Fruit fly (Drosophila melanogaster) whole organism, prepupa: Measurements from ENCODE around the gene Hecw.

Experiments
- CG10631 ChIP-seq: fragments of 200-800 bp; sonication (Bioruptor generic); optimal IDR thresholded peaks from 2 replicates; lab custom pipeline; 2016; ENCODE audit warnings: missing biosample characterization, missing genetic modification characterization
- CG10669 ChIP-seq: fragments of 200-800 bp; sonication (Bioruptor generic); optimal IDR thresholded peaks from 3 replicates; lab custom pipeline; 2018; ENCODE audit warnings: missing biosample characterization, mild to moderate bottlenecking, missing genetic modification characterization, moderate library complexity
- CG11762 ChIP-seq: fragments of 200-800 bp; sonication (Bioruptor generic); optimal IDR thresholded peaks from 3 replicates; lab custom pipeline; 2016; ENCODE audit warnings: missing biosample characterization, missing genetic modification characterization; ENCODE audit not compliant: insufficient read depth
- CG11902 ChIP-seq: fragments of 200-800 bp; sonication (Bioruptor generic); optimal IDR thresholded peaks from 3 replicates; lab custom pipeline; 2016; ENCODE audit warnings: missing biosample characterization, missing genetic modification characterization
- CG15336 ChIP-seq: fragments of 200-800 bp; sonication (Bioruptor generic); IDR thresholded peaks from 2 replicates; pipeline ENCODE4 v1.3.6; 2022; ENCODE audit warnings: missing biosample characterization, missing genetic modification characterization
- CG1621 ChIP-seq: fragments of 200-800 bp; sonication (Bioruptor generic); optimal IDR thresholded peaks from 3 replicates; lab custom pipeline; 2018; ENCODE audit warnings: missing biosample characterization, mild to moderate bottlenecking, missing genetic modification characterization
- CG16779 ChIP-seq: fragments of 200-800 bp; sonication (Bioruptor generic); optimal IDR thresholded peaks from 3 replicates; lab custom pipeline; 2017; ENCODE audit warnings: missing biosample characterization, mild to moderate bottlenecking, missing genetic modification characterization
- CG32006 ChIP-seq: fragments of 200-800 bp; sonication (Bioruptor generic); optimal IDR thresholded peaks from 3 replicates; lab custom pipeline; 2017; ENCODE audit warnings: missing biosample characterization, mild to moderate bottlenecking, missing genetic modification characterization
- CG3919 ChIP-seq: fragments of 200-800 bp; sonication (Bioruptor generic); optimal IDR thresholded peaks from 3 replicates; lab custom pipeline; 2016; ENCODE audit warnings: missing biosample characterization, missing genetic modification characterization
- CG4318 ChIP-seq: fragments of 200-800 bp; sonication (Bioruptor generic); optimal IDR thresholded peaks from 3 replicates; lab custom pipeline; 2017; ENCODE audit warnings: missing biosample characterization, mild to moderate bottlenecking, missing genetic modification characterization
- CG6163 ChIP-seq: fragments of 200-800 bp; sonication (Bioruptor generic); IDR thresholded peaks from 3 replicates; pipeline ENCODE4 v1.3.6; 2022; ENCODE audit warnings: missing biosample characterization, missing genetic modification characterization
- CG6276 ChIP-seq: fragments of 200-800 bp; sonication (Bioruptor generic); optimal IDR thresholded peaks from 2 replicates; lab custom pipeline; 2017; ENCODE audit warnings: missing biosample characterization, mild to moderate bottlenecking, missing genetic modification characterization
- CG6808 ChIP-seq: fragments of 200-800 bp; sonication (Bioruptor generic); optimal IDR thresholded peaks from 3 replicates; lab custom pipeline; 2017; ENCODE audit warnings: missing biosample characterization, missing genetic modification characterization, mild to moderate bottlenecking, moderate library complexity, missing genetic modification reagents
- CG7368 ChIP-seq: fragments of 200-800 bp; sonication (Bioruptor generic); optimal IDR thresholded peaks from 3 replicates; lab custom pipeline; 2016; ENCODE audit warnings: missing biosample characterization, missing genetic modification characterization
- CG8119 ChIP-seq: fragments of 200-800 bp; sonication (Bioruptor generic); IDR thresholded peaks from 3 replicates; pipeline ENCODE4 v1.3.6; 2022; ENCODE audit warnings: missing biosample characterization, missing genetic modification characterization
- CG8319 ChIP-seq: fragments of 200-800 bp; sonication (Bioruptor generic); optimal IDR thresholded peaks from 3 replicates; lab custom pipeline; 2016; ENCODE audit warnings: missing biosample characterization, missing genetic modification characterization
- CG8632 ChIP-seq: fragments of 200-800 bp; sonication (Bioruptor generic); optimal IDR thresholded peaks from 3 replicates; lab custom pipeline; 2016; ENCODE audit warnings: missing biosample characterization, missing genetic modification characterization
- Eip78C ChIP-seq: fragments of 200-800 bp; sonication (Bioruptor generic); peaks from one replicate; lab custom pipeline; 2016; ENCODE audit warnings: missing biosample characterization, missing genetic modification characterization
- Eip93F ChIP-seq: fragments of 200-800 bp; sonication (Bioruptor generic); optimal IDR thresholded peaks from 2 replicates; lab custom pipeline; 2016; ENCODE audit warnings: missing biosample characterization, mild to moderate bottlenecking, missing genetic modification characterization
- Ets21C ChIP-seq: fragments of 200-800 bp; sonication (Bioruptor generic); optimal IDR thresholded peaks from 3 replicates; lab custom pipeline; 2016; ENCODE audit warnings: missing biosample characterization, missing genetic modification characterization
- Ets96B ChIP-seq: fragments of 200-800 bp; optimal IDR thresholded peaks from 2 replicates; lab custom pipeline; 2019; ENCODE audit warnings: missing biosample characterization, mild to moderate bottlenecking, missing genetic modification characterization, moderate library complexity
- Hr38 ChIP-seq: sonication (Bioruptor generic); optimal IDR thresholded peaks from 2 replicates; lab custom pipeline; 2016; ENCODE audit warnings: missing biosample characterization, missing genetic modification characterization
- Hr4 ChIP-seq: fragments of 200-800 bp; sonication (Bioruptor generic); optimal IDR thresholded peaks from 3 replicates; lab custom pipeline; 2016; ENCODE audit warnings: missing biosample characterization, missing genetic modification characterization
- Lpt ChIP-seq: fragments of 200-800 bp; sonication (Bioruptor generic); optimal IDR thresholded peaks from 3 replicates; lab custom pipeline; 2016; ENCODE audit warnings: missing biosample characterization, missing genetic modification characterization
- Met ChIP-seq: fragments of 200-800 bp; sonication (Bioruptor generic); optimal IDR thresholded peaks from 3 replicates; lab custom pipeline; 2016; ENCODE audit warnings: missing biosample characterization, missing genetic modification characterization
- OdsH ChIP-seq: fragments of 200-800 bp; sonication (Bioruptor generic); optimal IDR thresholded peaks from 3 replicates; lab custom pipeline; 2016; ENCODE audit warnings: missing biosample characterization, missing genetic modification characterization
- Smox ChIP-seq: fragments of 200-800 bp; sonication (Bioruptor generic); optimal IDR thresholded peaks from 3 replicates; lab custom pipeline; 2016; ENCODE audit warnings: missing biosample characterization, missing genetic modification characterization
- Sox102F ChIP-seq: fragments of 200-800 bp; sonication (Bioruptor generic); optimal IDR thresholded peaks from 2 replicates; lab custom pipeline; 2016; ENCODE audit warnings: missing biosample characterization, mild to moderate bottlenecking, missing genetic modification characterization
- Sox14 ChIP-seq: fragments of 200-800 bp; sonication (Bioruptor generic); optimal IDR thresholded peaks from 3 replicates; lab custom pipeline; 2016; ENCODE audit warnings: missing biosample characterization, missing genetic modification characterization
- Sox15 ChIP-seq: fragments of 200-800 bp; sonication (Bioruptor generic); optimal IDR thresholded peaks from 3 replicates; lab custom pipeline; 2016; ENCODE audit warnings: missing biosample characterization, missing genetic modification characterization
- acj6 ChIP-seq: fragments of 200-800 bp; sonication (Bioruptor generic); optimal IDR thresholded peaks from 3 replicates; lab custom pipeline; 2016; ENCODE audit warnings: missing biosample characterization, missing genetic modification characterization
- cyc ChIP-seq: fragments of 200-800 bp; sonication (Bioruptor generic); optimal IDR thresholded peaks from 3 replicates; lab custom pipeline; 2016; ENCODE audit warnings: missing biosample characterization, missing genetic modification characterization
- dsx ChIP-seq: fragments of 200-800 bp; optimal IDR thresholded peaks from 3 replicates; lab custom pipeline; 2019; ENCODE audit warnings: missing biosample characterization, mild to moderate bottlenecking, missing genetic modification characterization, moderate library complexity; ENCODE audit not compliant: poor library complexity, severe bottlenecking
- eg ChIP-seq: fragments of 200-800 bp; sonication (Bioruptor generic); IDR thresholded peaks from 3 replicates; pipeline ENCODE4 v1.3.6; 2022; ENCODE audit warnings: missing biosample characterization, missing genetic modification characterization
- esn ChIP-seq: fragments of 200-800 bp; sonication (Bioruptor generic); optimal IDR thresholded peaks from 2 replicates; lab custom pipeline; 2016; ENCODE audit warnings: missing biosample characterization, mild to moderate bottlenecking, missing genetic modification characterization, moderate library complexity
- fd85E ChIP-seq: fragments of 200-800 bp; sonication (Bioruptor generic); optimal IDR thresholded peaks from 3 replicates; lab custom pipeline; 2016; ENCODE audit warnings: missing biosample characterization, missing genetic modification characterization
- fkh ChIP-seq: fragments of 200-800 bp; sonication (Bioruptor generic); optimal IDR thresholded peaks from 3 replicates; lab custom pipeline; 2017; ENCODE audit warnings: missing biosample characterization, mild to moderate bottlenecking, missing genetic modification characterization, moderate library complexity
- lz ChIP-seq: fragments of 200-800 bp; sonication (Bioruptor generic); optimal IDR thresholded peaks from 3 replicates; lab custom pipeline; 2016; ENCODE audit warnings: missing biosample characterization, missing genetic modification characterization
- net ChIP-seq: fragments of 200-800 bp; sonication (Bioruptor generic); optimal IDR thresholded peaks from 3 replicates; lab custom pipeline; 2016; ENCODE audit warnings: missing biosample characterization, missing genetic modification characterization
- pdm3 ChIP-seq: fragments of 200-800 bp; sonication (Bioruptor generic); optimal IDR thresholded peaks from 3 replicates; lab custom pipeline; 2016; ENCODE audit warnings: missing biosample characterization, missing genetic modification characterization
- salr ChIP-seq, 2 experiments: fragments of 200-800 bp; sonication (Bioruptor generic); optimal IDR thresholded peaks; 3 replicates each; lab custom pipeline; 2016 to 2018; ENCODE audit warnings: missing biosample characterization in 2 of 2, missing genetic modification characterization in 2 of 2, mild to moderate bottlenecking in 1 of 2
- spab ChIP-seq: fragments of 200-800 bp; sonication (Bioruptor generic); optimal IDR thresholded peaks from 2 replicates; lab custom pipeline; 2017; ENCODE audit warnings: missing biosample characterization, mild to moderate bottlenecking, missing genetic modification characterization, missing genetic modification reagents
- ss ChIP-seq, 2 experiments: fragments of 200-800 bp; sonication (Bioruptor generic); optimal IDR thresholded peaks; 2 replicates in 1 of 2; 3 replicates in 1 of 2; lab custom pipeline; 2017 to 2018; ENCODE audit warnings: mild to moderate bottlenecking in 2 of 2, missing biosample characterization in 2 of 2, missing genetic modification characterization in 2 of 2, moderate library complexity in 1 of 2
- topi ChIP-seq: fragments of 200-800 bp; sonication (Bioruptor generic); optimal IDR thresholded peaks from 3 replicates; lab custom pipeline; 2016; ENCODE audit warnings: missing biosample characterization, missing genetic modification characterization
- vri ChIP-seq: fragments of 200-800 bp; sonication (Bioruptor generic); optimal IDR thresholded peaks from 3 replicates; lab custom pipeline; 2016; ENCODE audit warnings: missing biosample characterization, mild to moderate bottlenecking, missing genetic modification characterization

Gene Hecw

DNA sequence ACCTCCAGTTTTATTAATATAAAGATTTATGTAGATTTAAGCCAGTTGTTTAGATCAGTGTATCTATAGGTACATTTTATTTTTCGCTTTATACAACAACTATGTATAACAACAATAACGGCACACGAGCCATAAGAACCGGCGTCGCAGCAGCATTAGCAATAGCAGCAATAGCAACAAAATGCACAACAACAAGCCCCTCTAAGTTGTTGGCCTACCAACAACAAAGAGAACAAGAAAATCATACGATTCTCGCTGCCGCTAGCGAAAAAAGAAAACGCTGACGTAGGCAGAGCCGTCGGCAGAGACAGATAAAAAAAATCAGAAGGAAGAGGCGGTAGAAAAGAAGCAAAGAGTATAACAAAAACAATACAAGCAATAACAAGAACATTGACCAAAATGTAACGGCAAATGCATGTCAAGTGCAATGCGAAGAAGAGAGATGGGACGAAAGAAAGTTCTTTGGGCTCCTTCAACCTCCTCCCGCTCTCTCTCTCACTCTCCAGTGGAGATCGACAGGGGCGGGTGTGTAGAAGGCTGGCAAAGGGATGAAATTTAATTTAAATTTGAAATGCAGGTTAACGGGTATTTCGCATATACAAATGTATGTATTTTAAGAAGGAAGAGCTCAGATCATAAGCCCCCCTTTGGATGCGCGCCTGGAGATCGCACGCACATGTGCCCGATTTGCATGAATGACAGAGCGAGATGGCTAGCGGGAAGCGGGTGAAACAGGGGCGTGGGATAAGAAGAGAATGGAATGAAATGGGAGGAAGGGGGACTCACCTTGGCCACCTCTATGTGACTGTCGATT lies 29.8 kb upstream of the Hecw start (continued):
- TF ChIP-seq spab (GFP tag; lab: Kevin White, UChicago) (peak; percentile 98), acj6 (peak; percentile 99), Smox (GFP tag; lab: Kevin White, UChicago) (peak; percentile 99), Ets21C (peak; percentile 99), dsx (peak; percentile 97), Sox102F (peak; percentile 100), CG11762 (GFP tag; lab: Kevin White, UChicago) (peak; percentile 98), Eip78C (peak; percentile 100), CG16779 (tag; lab: Kevin White, UChicago) (peak; percentile 97), CG6276 (peak; percentile 98), CG3919 (GFP tag; lab: Kevin White, UChicago) (peak; percentile 99), CG10631 (GFP tag; lab: Kevin White, UChicago) (peak; percentile 99), Ets96B (tag; lab: Kevin White, UChicago) (peak; percentile 98), fkh (GFP tag; lab: Kevin White, UChicago) (peak; percentile 76), Eip93F (GFP tag; lab: Kevin White, UChicago) (peak; percentile 99)

DNA sequence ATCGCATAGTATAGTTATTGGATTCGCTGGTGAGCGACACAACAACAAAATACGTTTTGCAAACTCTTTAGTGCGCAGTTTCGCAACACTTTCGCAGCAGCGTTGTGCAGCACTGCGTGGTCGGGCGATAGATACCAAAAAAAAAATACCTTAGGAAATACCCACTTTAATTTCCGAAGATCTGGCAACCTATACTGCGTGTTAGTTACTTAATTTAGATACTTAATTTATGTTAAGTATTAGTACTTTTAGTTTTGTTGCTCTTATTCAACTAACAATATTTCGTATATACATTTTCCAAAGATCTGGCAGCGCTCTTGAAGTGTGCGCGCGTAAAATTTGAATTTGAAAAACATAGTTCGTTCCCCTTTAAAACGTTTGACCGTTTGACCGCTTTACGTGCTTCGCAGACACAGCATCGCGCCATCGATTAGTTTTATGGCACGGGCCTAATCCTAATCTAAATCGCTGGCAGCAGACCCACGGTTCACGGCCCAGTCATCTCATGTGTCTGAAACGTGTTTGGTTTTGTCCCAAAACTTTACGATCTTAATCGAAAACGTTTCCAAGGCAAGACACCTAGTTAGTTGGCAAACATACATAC lies 28.7 kb upstream of the Hecw start, which contains the start of gene LPCAT:
Gene LPCAT (minus strand): TSS at position 70 of the 604 bp plus-strand sequence.
- TF ChIP-seq spab (GFP tag; lab: Kevin White, UChicago) (no peak), lz (peak; percentile 73), CG11762 (GFP tag; lab: Kevin White, UChicago) (peak; percentile 46), CG15336 (0 out of 2 replicates have a peak, but pooled peaks have one; percentile 41), acj6 (peak; percentile 14), OdsH (GFP tag; lab: Kevin White, UChicago) (peak; percentile 46), CG32006 (GFP tag; lab: Kevin White, UChicago) (no peak), CG10631 (GFP tag; lab: Kevin White, UChicago) (peak; percentile 50), CG4318 (GFP tag; lab: Kevin White, UChicago) (no peak), Ets21C (peak; percentile 41), dsx (no peak), Met (GFP tag; lab: Kevin White, UChicago) (peak; percentile 48), topi (GFP tag; lab: Kevin White, UChicago) (peak; percentile 81), Sox102F (no peak), CG8632 (GFP tag; lab: Kevin White, UChicago) (no peak), cyc (GFP tag; lab: Kevin White, UChicago) (peak; percentile 86), Hr4 (GFP tag; lab: Kevin White, UChicago) (peak; percentile 53), vri (peak; percentile 2), Sox15 (peak; percentile 48), fd85E (GFP tag; lab: Kevin White, UChicago) (no peak), Smox (GFP tag; lab: Kevin White, UChicago) (peak; percentile 23), CG11902 (GFP tag; lab: Kevin White, UChicago) (peak; percentile 70), Eip93F (GFP tag; lab: Kevin White, UChicago) (no peak), eg (peak; percentile 74; the same call in 2 of the 3 replicates), CG8119 (GFP tag; lab: Robert Waterston, UW) (peak; percentile 57; the same call in 2 of the 3 replicates), esn (GFP tag; lab: Kevin White, UChicago) (peak; percentile 36), salr (GFP tag; optimal IDR thresholded peaks at IDR 0.05; lab: Kevin White, UChicago) (peak in 1 of 2 experiments; percentile 0), CG8319 (GFP tag; lab: Kevin White, UChicago) (peak; percentile 42), ss (GFP tag; optimal IDR thresholded peaks at IDR 0.05; lab: Kevin White, UChicago) (no peak), net (GFP tag; lab: Kevin White, UChicago) (no peak), pdm3 (GFP tag; lab: Kevin White, UChicago) (peak; percentile 36), Hr38 (GFP tag; lab: Kevin White, UChicago) (no peak), CG7368 (GFP tag; lab: Kevin White, UChicago) (no peak), CG1621 (no peak), Eip78C (peak; percentile 92), CG6808 (peak; percentile 26), CG6163 (GFP tag; lab: Robert Waterston, UW) (peak; percentile 70), Lpt (GFP tag; lab: Kevin White, UChicago) (no peak), Sox14 (peak; percentile 26), CG10669 (GFP tag; lab: Kevin White, UChicago) (peak; percentile 51)
